Worm (Caenorhabditis elegans): Measurements from ENCODE around the gene ZK643.6.

DNA sequence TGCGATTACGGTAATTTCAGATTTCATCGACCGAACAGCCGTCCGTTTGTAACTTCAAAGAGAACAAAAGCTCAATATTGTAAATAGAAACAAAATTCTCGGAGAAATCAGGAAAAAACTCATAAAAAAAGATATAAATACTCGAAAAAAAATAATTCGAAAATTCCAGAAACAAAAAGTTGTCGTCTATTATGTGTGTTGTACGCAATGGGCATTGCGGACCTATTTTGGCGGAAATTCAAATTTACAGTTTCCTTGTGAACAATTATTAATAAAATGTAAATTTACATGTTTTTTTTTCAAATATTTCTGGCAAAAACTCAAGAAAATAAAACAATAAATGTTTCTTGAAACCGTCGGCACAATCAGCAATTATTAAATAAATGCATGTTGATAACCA, 24.9 kb upstream of the ZK643.6 start:
- no peak for TF ChIP-seq skn-1 (tag; optimal IDR thresholded peaks at IDR 0.05)
- TF ChIP-seq nhr-77 (tag; optimal IDR thresholded peaks at IDR 0.05): no peak
- TF ChIP-seq egl-27 (tag; optimal IDR thresholded peaks at IDR 0.05): no peak
- TF ChIP-seq hmg-11 (tag; optimal IDR thresholded peaks at IDR 0.05): no peak
- TF ChIP-seq ztf-11 (tag; optimal IDR thresholded peaks at IDR 0.05): no peak
- no peak for TF ChIP-seq nfya-1 (tag; optimal IDR thresholded peaks at IDR 0.05; ENCODE audit: insufficient read depth)
- no peak for TF ChIP-seq ceh-82 (tag; optimal IDR thresholded peaks at IDR 0.05)
- TF ChIP-seq pha-4 (tag; optimal IDR thresholded peaks at IDR 0.05): no peak
- TF ChIP-seq ZK546.5 (tag; optimal IDR thresholded peaks at IDR 0.05): no peak
- no peak for TF ChIP-seq elt-1 (tag; optimal IDR thresholded peaks at IDR 0.05)
- no peak for TF ChIP-seq egl-5 (tag; optimal IDR thresholded peaks at IDR 0.05)
- no peak for TF ChIP-seq pqm-1 (tag; optimal IDR thresholded peaks at IDR 0.05)
- TF ChIP-seq tbx-2 (tag; optimal IDR thresholded peaks at IDR 0.05): no peak
